Fruit fly (Drosophila melanogaster): ENCODE data around the gene CG10581.

DNA sequence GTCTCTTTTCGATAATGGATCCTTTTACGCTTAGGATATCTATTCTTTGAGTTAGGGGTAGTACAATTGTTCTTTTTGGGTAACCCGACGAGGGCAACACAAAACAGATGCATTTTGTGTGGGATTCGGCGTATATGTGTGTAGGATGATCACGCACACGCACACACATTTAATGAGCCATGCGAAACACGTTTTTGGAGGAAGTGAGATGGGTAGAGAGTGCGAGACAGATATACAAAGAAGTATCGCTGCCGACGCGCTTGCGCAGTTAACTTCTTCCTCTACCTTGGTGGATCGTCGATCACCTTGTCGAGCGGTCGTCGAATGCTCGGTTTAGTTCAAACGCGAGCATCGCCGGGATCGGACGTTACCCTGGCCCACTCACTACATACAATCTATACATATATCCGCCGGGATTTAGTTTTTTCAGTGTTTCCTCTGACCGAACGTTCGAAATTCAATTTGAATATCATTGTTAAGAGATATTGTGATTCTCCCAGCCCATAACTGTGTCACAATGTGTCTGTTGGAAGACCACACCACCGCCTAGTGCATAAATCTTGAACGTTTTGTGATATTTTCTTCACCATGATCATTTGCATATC, 33.7 kb upstream of the CG10581 start:
- TF ChIP-seq esn (GFP tag; optimal IDR thresholded peaks at IDR 0.05) (peak; percentile 10), fd85E (GFP tag; optimal IDR thresholded peaks at IDR 0.05) (no peak), Ets96B (tag; optimal IDR thresholded peaks at IDR 0.05) (no peak), CG8119 (GFP tag; IDR thresholded peaks at IDR 0.05) (no peak), dac (GFP tag; optimal IDR thresholded peaks at IDR 0.05) (no peak), Blimp-1 (GFP tag; optimal IDR thresholded peaks at IDR 0.05) (no peak), CG1621 (tag; optimal IDR thresholded peaks at IDR 0.05) (peak; percentile 49)
